Fruit fly (Drosophila melanogaster) whole organism: Measurements from ENCODE around the gene Ndfip.

Experiments
- CG8478 ChIP-seq: fragments of >200 bp; optimal IDR thresholded peaks from 2 replicates; lab custom pipeline; 2018; ENCODE audit warnings: inconsistent platforms
- Dll ChIP-seq: fragments of >200 bp; optimal IDR thresholded peaks from 2 replicates; lab custom pipeline; 2017
- EcR ChIP-seq, 2 experiments: fragments of >200 bp; optimal IDR thresholded peaks; 2 replicates each; lab custom pipeline; 2017; ENCODE audit warnings: missing biosample characterization in 2 of 2, missing genetic modification characterization in 2 of 2, missing genetic modification reagents in 2 of 2
- pan ChIP-seq: fragments of >200 bp; optimal IDR thresholded peaks from 2 replicates; lab custom pipeline; 2017
- psq ChIP-seq: fragments of >200 bp; optimal IDR thresholded peaks from 2 replicates; lab custom pipeline; 2017
- usp ChIP-seq: fragments of >200 bp; optimal IDR thresholded peaks from 2 replicates; lab custom pipeline; 2017; ENCODE audit warnings: missing biosample characterization, missing genetic modification characterization, mixed read lengths

Ndfip gene

dm6 chr3L:17658423-17659267 is 4.6 kb upstream of the Ndfip start:
- TF ChIP-seq psq (lab: Kevin White, UChicago) (no peak), CG8478 (no peak), pan (lab: Kevin White, UChicago) (no peak), usp (GFP tag; lab: Kevin White, UChicago) (no peak), EcR (GFP tag; optimal IDR thresholded peaks at IDR 0.05; lab: Kevin White, UChicago) (no peak), Dll (no peak)

- TF ChIP-seq EcR (GFP tag; optimal IDR thresholded peaks at IDR 0.05; lab: Kevin White, UChicago) (peak in 1 of 2 experiments; percentile 42), CG8478 (no peak)
Observed at dm6 chr3L:17657728-17658379, 3.8 kb upstream of the Ndfip start.

dm6 chr3L:17656716-17657395 is 2.8 kb upstream of the Ndfip start:
- TF ChIP-seq CG8478, result no peak
- TF ChIP-seq Dll, result no peak
- no peak for TF ChIP-seq usp (GFP tag; lab: Kevin White, UChicago)
- no peak for TF ChIP-seq pan (lab: Kevin White, UChicago)
- TF ChIP-seq psq (lab: Kevin White, UChicago), result no peak
- TF ChIP-seq EcR (GFP tag; optimal IDR thresholded peaks at IDR 0.05; lab: Kevin White, UChicago), result no peak

dm6 chr3L:17655837-17656308 is 1.8 kb upstream of the Ndfip start:
- no peak for TF ChIP-seq usp (GFP tag; lab: Kevin White, UChicago)
- TF ChIP-seq pan (lab: Kevin White, UChicago), result no peak
- no peak for TF ChIP-seq EcR (GFP tag; optimal IDR thresholded peaks at IDR 0.05; lab: Kevin White, UChicago)
- TF ChIP-seq psq (lab: Kevin White, UChicago), result no peak
- TF ChIP-seq Dll, result no peak
- TF ChIP-seq CG8478, result no peak

dm6 chr3L:17654668-17655050 is 579 bp upstream of the Ndfip start:
- no peak for TF ChIP-seq usp (GFP tag; lab: Kevin White, UChicago)
- no peak for TF ChIP-seq pan (lab: Kevin White, UChicago)
- no peak for TF ChIP-seq CG8478
- no peak for TF ChIP-seq psq (lab: Kevin White, UChicago)
- no peak for TF ChIP-seq EcR (GFP tag; optimal IDR thresholded peaks at IDR 0.05; lab: Kevin White, UChicago)
- TF ChIP-seq Dll, result no peak

- TF ChIP-seq EcR (GFP tag; optimal IDR thresholded peaks at IDR 0.05; lab: Kevin White, UChicago), result peak in 1 of 2 experiments; percentile 45
- TF ChIP-seq psq (lab: Kevin White, UChicago), result no peak
Observed at dm6 chr3L:17652878-17653700, 991 bp downstream of the Ndfip start.

- TF ChIP-seq pan (lab: Kevin White, UChicago), result no peak
- no peak for TF ChIP-seq usp (GFP tag; lab: Kevin White, UChicago)
- no peak for TF ChIP-seq EcR (GFP tag; optimal IDR thresholded peaks at IDR 0.05; lab: Kevin White, UChicago)
- TF ChIP-seq CG8478, result no peak
- TF ChIP-seq Dll, result no peak
- no peak for TF ChIP-seq psq (lab: Kevin White, UChicago)
Observed at dm6 chr3L:17651717-17652651, 2.1 kb downstream of the Ndfip start.

- no peak for TF ChIP-seq pan (lab: Kevin White, UChicago)
- TF ChIP-seq CG8478, result no peak
Observed at dm6 chr3L:17647543-17647942, 6.5 kb downstream of the Ndfip start.

dm6 chr3L:17646637-17647036 is 7.4 kb downstream of the Ndfip start, which contains the start of gene CG43085:
Gene CG43085, minus strand, starts transcription at chr3L:17646737.
- no peak for TF ChIP-seq EcR (GFP tag; optimal IDR thresholded peaks at IDR 0.05; lab: Kevin White, UChicago)
- TF ChIP-seq usp (GFP tag; lab: Kevin White, UChicago), result no peak
- no peak for TF ChIP-seq CG8478
- no peak for TF ChIP-seq psq (lab: Kevin White, UChicago)
- no peak for TF ChIP-seq Dll
- TF ChIP-seq pan (lab: Kevin White, UChicago), result no peak

dm6 chr3L:17644906-17645244 is 9.2 kb downstream of the Ndfip start, which contains the start of gene Pep:
Gene Pep, minus strand, starts transcription at chr3L:17645036.
- TF ChIP-seq EcR (GFP tag; optimal IDR thresholded peaks at IDR 0.05; lab: Kevin White, UChicago) (no peak), psq (lab: Kevin White, UChicago) (no peak), pan (lab: Kevin White, UChicago) (no peak), Dll (no peak), usp (GFP tag; lab: Kevin White, UChicago) (no peak), CG8478 (no peak)
